Worm (Caenorhabditis elegans) whole organism, L3 larva: ENCODE data around the gene srx-98.

Experiments used
- ama-1 ChIP-seq: fragments of 150-350 bp; optimal IDR thresholded peaks from 2 replicates; lab custom pipeline; 2018
- ceh-82 ChIP-seq: fragments of 150-350 bp; optimal IDR thresholded peaks from 2 replicates; lab custom pipeline; 2014; ENCODE audit warnings: missing biosample characterization, missing genetic modification characterization
- ceh-9 ChIP-seq: sonication (generic microtip); optimal IDR thresholded peaks from 2 replicates; lab custom pipeline; 2018; ENCODE audit warnings: missing biosample characterization, missing genetic modification characterization
- elt-1 ChIP-seq: fragments of 150-350 bp; optimal IDR thresholded peaks from 2 replicates; lab custom pipeline; 2014; ENCODE audit warnings: missing biosample characterization, missing genetic modification characterization
- elt-2 ChIP-seq: sonication (generic microtip); optimal IDR thresholded peaks from 2 replicates; lab custom pipeline; 2016; ENCODE audit warnings: missing genetic modification reagents, mild to moderate bottlenecking, missing genetic modification characterization, missing compliant biosample characterization
- hmg-11 ChIP-seq: sonication (generic microtip); optimal IDR thresholded peaks from 2 replicates; lab custom pipeline; 2016; ENCODE audit warnings: missing genetic modification characterization, missing compliant biosample characterization
- nhr-11 ChIP-seq: fragments of 150-350 bp; optimal IDR thresholded peaks from 2 replicates; lab custom pipeline; 2014; ENCODE audit warnings: missing biosample characterization, missing genetic modification characterization
- nhr-77 ChIP-seq: fragments of 150-350 bp; optimal IDR thresholded peaks from 2 replicates; lab custom pipeline; 2014; ENCODE audit warnings: missing biosample characterization, missing genetic modification characterization
- pha-4 ChIP-seq: fragments of 150-350 bp; optimal IDR thresholded peaks from 2 replicates; lab custom pipeline; 2014; ENCODE audit warnings: missing biosample characterization, missing genetic modification reagents, missing genetic modification characterization
- pqm-1 ChIP-seq: fragments of 150-350 bp; optimal IDR thresholded peaks from 2 replicates; lab custom pipeline; 2017; ENCODE audit warnings: missing biosample characterization, missing genetic modification characterization, inconsistent platforms
- snpc-4 ChIP-seq: fragments of 150-350 bp; optimal IDR thresholded peaks from 2 replicates; lab custom pipeline; 2014; ENCODE audit warnings: missing biosample characterization, missing genetic modification characterization
- tbx-2 ChIP-seq: sonication (generic microtip); optimal IDR thresholded peaks from 2 replicates; lab custom pipeline; 2016; ENCODE audit warnings: mild to moderate bottlenecking, missing genetic modification characterization, missing compliant biosample characterization
- zag-1 ChIP-seq: fragments of 150-350 bp; optimal IDR thresholded peaks from 2 replicates; lab custom pipeline; 2014; ENCODE audit warnings: missing biosample characterization, missing genetic modification characterization
- ztf-11 ChIP-seq: fragments of 150-350 bp; optimal IDR thresholded peaks from 2 replicates; lab custom pipeline; 2014; ENCODE audit warnings: missing biosample characterization, missing genetic modification characterization

- TF ChIP-seq ceh-82 (tag; lab: Kevin White, UChicago) = no peak
- no peak for TF ChIP-seq ama-1
- TF ChIP-seq elt-2 = no peak
- TF ChIP-seq ztf-11 (tag; lab: Kevin White, UChicago) = no peak
- TF ChIP-seq pqm-1 = no peak
- TF ChIP-seq ceh-9 (tag; lab: Kevin White, UChicago) = no peak
- no peak for TF ChIP-seq nhr-11
- no peak for TF ChIP-seq nhr-77 (tag; lab: Kevin White, UChicago)
- no peak for TF ChIP-seq pha-4 (tag; lab: Kevin White, UChicago)
- TF ChIP-seq snpc-4 (tag; lab: Kevin White, UChicago) = no peak
- TF ChIP-seq elt-1 (tag; lab: Kevin White, UChicago) = no peak
- TF ChIP-seq zag-1 (tag; lab: Kevin White, UChicago) = no peak
- no peak for TF ChIP-seq hmg-11
- TF ChIP-seq tbx-2 (tag; lab: Kevin White, UChicago) = no peak
These were observed 28.7 kb upstream of the srx-98 start, which contains the start of gene srx-104 for ce11 chrII:3699591-3699990.
